Fruit fly (Drosophila melanogaster) whole organism, embryonic: ENCODE results near the gene vkg.

ENCODE experiments used
- Ada2b ChIP-seq: fragments of 200-800 bp; sonication (Bioruptor generic); IDR thresholded peaks from 2 replicates; pipeline ENCODE4 v1.3.6; 2022; ENCODE audit warnings: missing biosample characterization, missing genetic modification characterization
- Adf1 ChIP-seq: fragments of 200-800 bp; sonication (Bioruptor generic); IDR thresholded peaks from 2 replicates; pipeline ENCODE4 v1.3.6; 2022; ENCODE audit warnings: missing biosample characterization, missing genetic modification characterization
- Atf3 ChIP-seq: fragments of 200-800 bp; sonication (Bioruptor generic); optimal IDR thresholded peaks from 3 replicates; lab custom pipeline; 2016; ENCODE audit warnings: missing biosample characterization, missing genetic modification characterization
- CG11247 ChIP-seq: fragments of 200-800 bp; sonication (Bioruptor generic); IDR thresholded peaks from 2 replicates; pipeline ENCODE4 v1.3.6; 2022; ENCODE audit warnings: missing biosample characterization, missing genetic modification characterization
- CG11695 ChIP-seq: fragments of 200-800 bp; sonication (Bioruptor generic); IDR thresholded peaks from 3 replicates; pipeline ENCODE4 v1.3.6; 2022; ENCODE audit warnings: missing biosample characterization, missing genetic modification characterization
- CG13287 ChIP-seq: fragments of 200-800 bp; sonication (Bioruptor generic); IDR thresholded peaks from 2 replicates; pipeline ENCODE4 v1.3.6; 2022; ENCODE audit warnings: missing biosample characterization, missing genetic modification characterization; ENCODE audit not compliant: partially characterized antibody
- CG13894 ChIP-seq: fragments of 200-800 bp; sonication (Bioruptor generic); optimal IDR thresholded peaks from 3 replicates; lab custom pipeline; 2018; ENCODE audit warnings: missing biosample characterization, mild to moderate bottlenecking, missing genetic modification characterization, moderate library complexity
- CG15601 ChIP-seq: fragments of 200-800 bp; sonication (Bioruptor generic); optimal IDR thresholded peaks from 3 replicates; lab custom pipeline; 2019; ENCODE audit warnings: missing biosample characterization, mild to moderate bottlenecking, missing genetic modification characterization, moderate library complexity
- CG15696 ChIP-seq: fragments of 200-800 bp; sonication (Bioruptor generic); optimal IDR thresholded peaks from 2 replicates; lab custom pipeline; 2019; ENCODE audit warnings: missing biosample characterization, mild to moderate bottlenecking, missing genetic modification characterization, moderate library complexity
- CG17328 ChIP-seq: fragments of 200-800 bp; sonication (Bioruptor generic); IDR thresholded peaks from 2 replicates; pipeline ENCODE4 v1.3.6; 2022; ENCODE audit warnings: missing biosample characterization, missing genetic modification characterization
- CG18619 ChIP-seq: fragments of 200-800 bp; sonication (Bioruptor generic); optimal IDR thresholded peaks from 3 replicates; lab custom pipeline; 2017; ENCODE audit warnings: missing biosample characterization, mild to moderate bottlenecking, missing genetic modification characterization
- CG18764 ChIP-seq: fragments of 200-800 bp; sonication (Bioruptor generic); optimal IDR thresholded peaks from 3 replicates; lab custom pipeline; 2016; ENCODE audit warnings: missing biosample characterization, missing genetic modification characterization
- CG2116 ChIP-seq: fragments of 200-800 bp; sonication (Bioruptor generic); optimal IDR thresholded peaks from 3 replicates; lab custom pipeline; 2018; ENCODE audit warnings: missing biosample characterization, mild to moderate bottlenecking, missing genetic modification characterization
- CG3838 ChIP-seq: fragments of 200-800 bp; sonication (Bioruptor generic); optimal IDR thresholded peaks from 3 replicates; lab custom pipeline; 2016; ENCODE audit warnings: missing biosample characterization, missing genetic modification characterization
- CG7357 ChIP-seq: fragments of 200-800 bp; sonication (Bioruptor generic); IDR thresholded peaks from 3 replicates; pipeline ENCODE4 v1.3.6; 2022; ENCODE audit warnings: missing biosample characterization, missing genetic modification characterization
- CG7839 ChIP-seq: fragments of 200-800 bp; sonication (Bioruptor generic); optimal IDR thresholded peaks from 3 replicates; lab custom pipeline; 2018; ENCODE audit warnings: missing biosample characterization, mild to moderate bottlenecking, missing genetic modification characterization, moderate library complexity
- CG9215 ChIP-seq: fragments of 200-800 bp; sonication (Bioruptor generic); IDR thresholded peaks from 2 replicates; pipeline ENCODE4 v1.3.6; 2022; ENCODE audit warnings: missing biosample characterization, missing genetic modification characterization
- Dbx ChIP-seq: fragments of 200-800 bp; sonication (Bioruptor generic); IDR thresholded peaks from 3 replicates; pipeline ENCODE4 v1.3.6; 2022; ENCODE audit warnings: missing biosample characterization, missing genetic modification characterization
- Dll ChIP-seq: fragments of 200-800 bp; sonication (Bioruptor generic); IDR thresholded peaks from 4 replicates; pipeline ENCODE4 v1.3.6; 2022; ENCODE audit warnings: missing biosample characterization, missing genetic modification characterization; ENCODE audit not compliant: partially characterized antibody
- Eip74EF ChIP-seq, 2 experiments: fragments of 200-800 bp in 1 of 2; fragments of >200 bp in 1 of 2; sonication (Bioruptor generic) in 1 of 2; optimal IDR thresholded peaks; 2 replicates each; lab custom pipeline; 2017 to 2019; ENCODE audit warnings: missing biosample characterization in 2 of 2, missing genetic modification characterization in 2 of 2, mild to moderate bottlenecking in 1 of 2, moderate library complexity in 1 of 2
- Ets65A ChIP-seq: fragments of 200-800 bp; sonication (Bioruptor generic); peaks from one replicate; lab custom pipeline; 2016; ENCODE audit warnings: missing biosample characterization, missing genetic modification characterization
- GATAe ChIP-seq: fragments of 200-800 bp; sonication (Bioruptor generic); conservative IDR thresholded peaks from 2 replicates; pipeline ENCODE4 v1.3.6; 2022; ENCODE audit warnings: missing biosample characterization, missing genetic modification characterization
- Gsc ChIP-seq: fragments of 200-800 bp; sonication (Bioruptor generic); IDR thresholded peaks from 2 replicates; pipeline ENCODE4 v1.3.6; 2022; ENCODE audit warnings: missing biosample characterization, missing genetic modification characterization
- H2.0 ChIP-seq: fragments of 200-800 bp; sonication (Bioruptor generic); IDR thresholded peaks from 2 replicates; pipeline ENCODE4 v1.3.6; 2022; ENCODE audit warnings: missing biosample characterization, missing genetic modification characterization
- HHEX ChIP-seq: fragments of 200-800 bp; sonication (Bioruptor generic); optimal IDR thresholded peaks from 3 replicates; lab custom pipeline; 2017; ENCODE audit warnings: missing biosample characterization, mild to moderate bottlenecking, missing genetic modification characterization, missing genetic modification reagents
- Hr51 ChIP-seq, 2 experiments: fragments of 200-800 bp; sonication (Bioruptor generic); optimal IDR thresholded peaks; 2 replicates in 1 of 2; 3 replicates in 1 of 2; lab custom pipeline; 2016 to 2018; ENCODE audit warnings: missing biosample characterization in 2 of 2, missing genetic modification characterization in 2 of 2, mild to moderate bottlenecking in 1 of 2, moderate library complexity in 1 of 2
- Mad ChIP-seq: fragments of 200-800 bp; sonication (Bioruptor generic); optimal IDR thresholded peaks from 2 replicates; lab custom pipeline; 2016; ENCODE audit warnings: missing biosample characterization, missing genetic modification characterization
- Opbp ChIP-seq: fragments of 200-800 bp; sonication (Bioruptor generic); IDR thresholded peaks from 3 replicates; pipeline ENCODE4 v1.3.6; 2022; ENCODE audit warnings: missing biosample characterization, missing genetic modification characterization; ENCODE audit not compliant: partially characterized antibody
- Sry-β ChIP-seq: fragments of 200-800 bp; sonication (Bioruptor generic); optimal IDR thresholded peaks from 2 replicates; lab custom pipeline; 2018; ENCODE audit warnings: missing biosample characterization, mild to moderate bottlenecking, missing genetic modification characterization, moderate library complexity
- Trl ChIP-seq, 3 experiments: fragments of >200 bp in 2 of 3; fragments of 200-800 bp in 1 of 3; sonication (Bioruptor generic) in 1 of 3; optimal IDR thresholded peaks; 2 replicates in 1 of 3; 3 replicates in 2 of 3; lab custom pipeline; 2016 to 2017; ENCODE audit warnings: missing biosample characterization in 1 of 3, missing genetic modification characterization in 1 of 3
- az2 ChIP-seq: fragments of 200-800 bp; sonication (Bioruptor generic); optimal IDR thresholded peaks from 3 replicates; lab custom pipeline; 2016; ENCODE audit warnings: missing biosample characterization, missing genetic modification characterization
- br ChIP-seq: fragments of >200 bp; optimal IDR thresholded peaks from 2 replicates; lab custom pipeline; 2017
- crp ChIP-seq, 2 experiments: fragments of 200-800 bp; sonication (Bioruptor generic); optimal IDR thresholded peaks; 2 replicates in 1 of 2; 3 replicates in 1 of 2; lab custom pipeline; 2017; ENCODE audit warnings: missing biosample characterization in 2 of 2, missing genetic modification characterization in 2 of 2, mild to moderate bottlenecking in 1 of 2, moderate library complexity in 1 of 2
- dimm ChIP-seq: fragments of 200-800 bp; sonication (Bioruptor generic); IDR thresholded peaks from 2 replicates; pipeline ENCODE4 v1.3.6; 2022; ENCODE audit warnings: missing biosample characterization, missing genetic modification characterization
- dpn ChIP-seq, 2 experiments: fragments of 200-800 bp; sonication (Bioruptor generic); optimal IDR thresholded peaks; 3 replicates each; lab custom pipeline; 2016; ENCODE audit warnings: missing biosample characterization in 2 of 2, missing genetic modification characterization in 2 of 2
- dysf ChIP-seq: fragments of 200-800 bp; sonication (Bioruptor generic); IDR thresholded peaks from 3 replicates; pipeline ENCODE4 v1.3.6; 2022; ENCODE audit warnings: missing biosample characterization, missing genetic modification characterization
- emc ChIP-seq: fragments of 200-800 bp; sonication (Bioruptor generic); optimal IDR thresholded peaks from 2 replicates; lab custom pipeline; 2016; ENCODE audit warnings: missing biosample characterization, missing genetic modification characterization
- en ChIP-seq: fragments of 200-800 bp; sonication (Bioruptor generic); optimal IDR thresholded peaks from 2 replicates; lab custom pipeline; 2016; ENCODE audit warnings: missing biosample characterization, missing genetic modification characterization
- gsb-n ChIP-seq: fragments of 200-800 bp; sonication (Bioruptor generic); optimal IDR thresholded peaks from 3 replicates; lab custom pipeline; 2018; ENCODE audit warnings: missing biosample characterization, mild to moderate bottlenecking, missing genetic modification characterization
- kah ChIP-seq: fragments of 200-800 bp; sonication (Bioruptor generic); optimal IDR thresholded peaks from 2 replicates; lab custom pipeline; 2018; ENCODE audit warnings: missing biosample characterization, mild to moderate bottlenecking, missing genetic modification characterization
- nom ChIP-seq: fragments of 200-800 bp; sonication (Bioruptor generic); optimal IDR thresholded peaks from 2 replicates; lab custom pipeline; 2017; ENCODE audit warnings: missing biosample characterization, missing genetic modification characterization, mild to moderate bottlenecking, moderate library complexity, missing genetic modification reagents
- otp ChIP-seq: fragments of 200-800 bp; sonication (Bioruptor generic); IDR thresholded peaks from 3 replicates; pipeline ENCODE4, ENCODE4 v1.3.6; 2022; ENCODE audit warnings: missing biosample characterization, missing genetic modification characterization
- pho ChIP-seq: fragments of 200-800 bp; sonication (Bioruptor generic); optimal IDR thresholded peaks from 2 replicates; lab custom pipeline; 2016; ENCODE audit warnings: missing biosample characterization, missing genetic modification characterization
- pita ChIP-seq: fragments of 200-800 bp; sonication (Bioruptor generic); optimal IDR thresholded peaks from 2 replicates; lab custom pipeline; 2017; ENCODE audit warnings: missing biosample characterization, mild to moderate bottlenecking, missing genetic modification characterization
- pnt ChIP-seq: fragments of 200-800 bp; sonication (Bioruptor generic); optimal IDR thresholded peaks from 3 replicates; lab custom pipeline; 2016; ENCODE audit warnings: missing biosample characterization, missing genetic modification characterization
- pzg ChIP-seq: fragments of 200-800 bp; sonication (Bioruptor generic); optimal IDR thresholded peaks from 3 replicates; lab custom pipeline; 2018; ENCODE audit warnings: missing biosample characterization, mild to moderate bottlenecking, missing genetic modification characterization, moderate library complexity
- sqz ChIP-seq: fragments of 200-800 bp; sonication (Bioruptor generic); optimal IDR thresholded peaks from 3 replicates; lab custom pipeline; 2018; ENCODE audit warnings: missing biosample characterization, mild to moderate bottlenecking, missing genetic modification characterization
- sr ChIP-seq: fragments of 200-800 bp; sonication (Bioruptor generic); IDR thresholded peaks from 3 replicates; pipeline ENCODE4 v1.3.6; 2022; ENCODE audit warnings: missing biosample characterization, missing genetic modification characterization
- unc-4 ChIP-seq: fragments of 200-800 bp; sonication (Bioruptor generic); IDR thresholded peaks from 2 replicates; pipeline ENCODE4 v1.3.6; 2022; ENCODE audit warnings: missing biosample characterization, missing genetic modification characterization; ENCODE audit not compliant: partially characterized antibody

Gene vkg

DNA sequence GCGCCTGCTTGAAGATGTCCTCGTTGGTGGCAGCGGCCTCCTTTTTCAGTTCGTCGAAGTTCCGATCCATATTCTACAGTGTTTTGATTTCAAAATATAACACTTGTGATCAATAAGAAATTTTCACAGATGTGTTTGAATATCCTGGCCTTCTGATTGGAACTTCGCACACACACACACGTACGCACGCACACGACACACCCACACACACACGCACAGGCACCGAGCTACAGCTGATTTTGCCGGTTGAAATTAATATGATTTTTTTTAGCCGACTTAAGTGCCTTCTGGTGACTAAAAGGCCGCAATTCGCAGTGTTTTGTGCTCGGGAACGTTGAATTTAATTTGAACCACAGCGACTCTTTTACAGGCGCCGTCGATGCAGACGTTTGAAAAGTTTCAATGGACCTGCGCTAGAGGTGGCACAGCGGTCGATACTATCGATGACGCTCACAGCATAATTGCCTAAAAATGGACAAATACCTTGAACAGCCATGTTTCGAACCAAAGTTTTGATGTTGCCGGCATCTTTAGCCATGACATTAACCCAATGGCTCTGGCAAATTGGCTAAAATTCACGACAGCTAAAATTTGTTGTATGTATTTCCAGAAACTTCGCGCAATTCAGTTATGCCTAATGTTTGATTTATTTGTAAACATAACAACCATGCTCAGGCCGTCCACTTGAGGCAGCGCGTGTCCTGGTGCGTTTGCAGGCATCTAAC, 18.5 kb downstream of the vkg start, which contains the start of gene Rtnl1 (continued):
- TF ChIP-seq H2.0 (GFP tag; lab: Robert Waterston, UW) (no peak), CG7357 (GFP tag; lab: Robert Waterston, UW) (no peak), Mad (GFP tag; lab: Kevin White, UChicago) (peak; percentile 35), CG18619 (GFP tag; lab: Kevin White, UChicago) (no peak), pnt (no peak), Ada2b (GFP tag; lab: Robert Waterston, UW) (no peak), emc (GFP tag; lab: Kevin White, UChicago) (no peak), GATAe (GFP tag; lab: Robert Waterston, UW) (no peak), Dbx (GFP tag; lab: Robert Waterston, UW) (peak; percentile 42; the same call in 2 of the 3 replicates), sr (GFP tag; lab: Robert Waterston, UW) (no peak), Atf3 (GFP tag; lab: Kevin White, UChicago) (no peak), Hr51 (GFP tag; optimal IDR thresholded peaks at IDR 0.05; lab: Kevin White, UChicago) (peak; percentile 3 to 15), nom (GFP tag; lab: Kevin White, UChicago) (peak; percentile 30), CG17328 (GFP tag; lab: Robert Waterston, UW) (no peak), Gsc (GFP tag; lab: Robert Waterston, UW) (no peak), CG9215 (no peak), en (no peak), CG15696 (no peak), CG18764 (GFP tag; lab: Kevin White, UChicago) (no peak), Sry-β (GFP tag; lab: Kevin White, UChicago) (peak; percentile 81), dysf (GFP tag; lab: Robert Waterston, UW) (0 out of 3 replicates have a peak, but pooled peaks have one; percentile 12), sqz (no peak), CG13894 (tag; lab: Kevin White, UChicago) (peak; percentile 47), CG2116 (GFP tag; lab: Kevin White, UChicago) (peak; percentile 73), Eip74EF (GFP tag; optimal IDR thresholded peaks at IDR 0.05; lab: Kevin White, UChicago) (peak in 1 of 2 experiments; percentile 1), kah (GFP tag; lab: Kevin White, UChicago) (no peak), unc-4 (GFP tag; lab: Robert Waterston, UW) (peak; percentile 94), Adf1 (peak; percentile 31; the same call in 1 of the 2 replicates), CG7839 (tag; lab: Kevin White, UChicago) (no peak), Dll (GFP tag; lab: Robert Waterston, UW) (peak; percentile 91), pzg (GFP tag; lab: Kevin White, UChicago) (peak; percentile 99), gsb-n (no peak), CG3838 (GFP tag; lab: Kevin White, UChicago) (no peak), Ets65A (GFP tag; lab: Kevin White, UChicago) (peak; percentile 42), CG11247 (no peak), Trl (optimal IDR thresholded peaks at IDR 0.05; lab: Kevin White, UChicago) (no peak), Trl (GFP tag; optimal IDR thresholded peaks at IDR 0.05; lab: Kevin White, UChicago) (peak; percentile 22), az2 (GFP tag; lab: Kevin White, UChicago) (peak; percentile 3), dimm (GFP tag; lab: Robert Waterston, UW) (no peak), otp (no peak), CG13287 (peak; percentile 97), br (lab: Kevin White, UChicago) (no peak), crp (GFP tag; optimal IDR thresholded peaks at IDR 0.05; lab: Kevin White, UChicago) (peak in 1 of 2 experiments; percentile 77), dpn (GFP tag; optimal IDR thresholded peaks at IDR 0.05; lab: Kevin White, UChicago) (peak; percentile 42 to 52), HHEX (GFP tag; lab: Kevin White, UChicago) (no peak), CG11695 (GFP tag; lab: Robert Waterston, UW) (no peak), CG15601 (tag; lab: Kevin White, UChicago) (peak; percentile 42), Opbp (GFP tag; lab: Robert Waterston, UW) (peak; percentile 95), pho (peak; percentile 49), pita (GFP tag; lab: Kevin White, UChicago) (peak; percentile 93)
